Worm (Caenorhabditis elegans): ENCODE results near the gene kbp-3.

The kbp-3 gene

ce11 chrII:14349356-14349923, 40.4 kb downstream of the kbp-3 start, which contains the start of the genes Y54G11A.17, lin-7 and elof-1 (continued):
- no peak for TF ChIP-seq nhr-237 (tag; optimal IDR thresholded peaks at IDR 0.05)
- TF ChIP-seq pqm-1 (tag; optimal IDR thresholded peaks at IDR 0.05) = no peak
- TF ChIP-seq fos-1 (tag; optimal IDR thresholded peaks at IDR 0.05) = no peak
- no peak for TF ChIP-seq F10B5.3 (tag; optimal IDR thresholded peaks at IDR 0.05)
- TF ChIP-seq T26A8.4 (GFP tag; IDR thresholded peaks at IDR 0.05) = peak; percentile 51; the same call in 1 of the 2 replicates
- TF ChIP-seq madf-5 (GFP tag; IDR thresholded peaks at IDR 0.05) = no peak
- TF ChIP-seq zip-2 (tag; optimal IDR thresholded peaks at IDR 0.05) = no peak
- no peak for TF ChIP-seq nhr-10 (tag; optimal IDR thresholded peaks at IDR 0.05)
- peak; percentile 78 for TF ChIP-seq hmg-1.1 (GFP tag; IDR thresholded peaks at IDR 0.05)
- peak; percentile 88 for TF ChIP-seq ama-1 (optimal IDR thresholded peaks at IDR 0.05)
- TF ChIP-seq daf-19 (GFP tag; conservative IDR thresholded peaks at IDR 0.05) = no peak
- TF ChIP-seq nhr-77 (tag; optimal IDR thresholded peaks at IDR 0.05) = peak; percentile 97
- no peak for TF ChIP-seq aly-2 (tag; optimal IDR thresholded peaks at IDR 0.05)
- TF ChIP-seq nhr-28 (tag; optimal IDR thresholded peaks at IDR 0.05) = peak; percentile 60
- TF ChIP-seq D1046.2 (GFP tag; IDR thresholded peaks at IDR 0.05) = no peak
- TF ChIP-seq ceh-28 (tag; optimal IDR thresholded peaks at IDR 0.05) = no peak
- TF ChIP-seq nhr-42 (GFP tag; IDR thresholded peaks at IDR 0.05) = peak; percentile 89
- no peak for TF ChIP-seq jun-1 (tag; optimal IDR thresholded peaks at IDR 0.05)
- no peak for TF ChIP-seq Y75B8A.6 (GFP tag; IDR thresholded peaks at IDR 0.05)
- TF ChIP-seq attf-4 (tag; optimal IDR thresholded peaks at IDR 0.05) = no peak
- peak; percentile 71 for TF ChIP-seq arid-1 (GFP tag; conservative IDR thresholded peaks at IDR 0.05)
- no peak for TF ChIP-seq spr-3 (GFP tag; optimal IDR thresholded peaks at IDR 0.05)
- no peak for TF ChIP-seq nhr-111 (GFP tag; optimal IDR thresholded peaks at IDR 0.05)
- TF ChIP-seq hlh-11 (tag; optimal IDR thresholded peaks at IDR 0.05) = peak; percentile 71
- TF ChIP-seq R02D3.7 (tag; optimal IDR thresholded peaks at IDR 0.05) = no peak
- peak; percentile 83 for TF ChIP-seq nhr-6 (tag; optimal IDR thresholded peaks at IDR 0.05)
- no peak; the same call in 1 of the 2 replicates for TF ChIP-seq madf-9 (GFP tag; conservative IDR thresholded peaks at IDR 0.05)
- no peak for TF ChIP-seq ceh-62 (tag; optimal IDR thresholded peaks at IDR 0.05)
- peak; percentile 1 for TF ChIP-seq nhr-48 (tag; optimal IDR thresholded peaks at IDR 0.05)
- no peak for TF ChIP-seq lin-15B (tag; optimal IDR thresholded peaks at IDR 0.05)
- TF ChIP-seq nhr-76 (tag; optimal IDR thresholded peaks at IDR 0.05) = no peak
- TF ChIP-seq set-16 (GFP tag; IDR thresholded peaks at IDR 0.05) = no peak
- peak; percentile 60; the same call in 1 of the 2 replicates for TF ChIP-seq vab-7 (GFP tag; IDR thresholded peaks at IDR 0.05)
- TF ChIP-seq zip-11 (GFP tag; IDR thresholded peaks at IDR 0.05) = no peak
- TF ChIP-seq lin-13 (GFP tag; optimal IDR thresholded peaks at IDR 0.05) = peak; percentile 74
- no peak for TF ChIP-seq tra-1 (GFP tag; IDR thresholded peaks at IDR 0.05)
- TF ChIP-seq nhr-11 (tag; optimal IDR thresholded peaks at IDR 0.05) = peak; percentile 88
- TF ChIP-seq fkh-10 (GFP tag; optimal IDR thresholded peaks at IDR 0.05) = peak; percentile 78
- no peak for TF ChIP-seq sdz-12 (GFP tag; optimal IDR thresholded peaks at IDR 0.05)
- TF ChIP-seq ZK337.2 (GFP tag; IDR thresholded peaks at IDR 0.05) = no peak
- TF ChIP-seq snpc-1.2 (GFP tag; IDR thresholded peaks at IDR 0.05) = no peak
- TF ChIP-seq nhr-25 (tag; optimal IDR thresholded peaks at IDR 0.05; ENCODE audit: borderline replicate concordance, insufficient read depth) = peak; percentile 65
- TF ChIP-seq daf-16 (GFP tag; optimal IDR thresholded peaks at IDR 0.05) = no peak
- TF ChIP-seq daf-16 (tag; optimal IDR thresholded peaks at IDR 0.05) = peak; percentile 81
- no peak for TF ChIP-seq Y5F2A.4 (GFP tag; optimal IDR thresholded peaks at IDR 0.05)
- no peak for TF ChIP-seq saeg-2 (GFP tag; IDR thresholded peaks at IDR 0.05)
- TF ChIP-seq lsy-2 (tag; optimal IDR thresholded peaks at IDR 0.05) = peak; percentile 97 to 100
- no peak for TF ChIP-seq dmd-8 (GFP tag; IDR thresholded peaks at IDR 0.05)
- TF ChIP-seq mxl-3 (GFP tag; optimal IDR thresholded peaks at IDR 0.05) = peak; percentile 58
- TF ChIP-seq lir-3 (tag; optimal IDR thresholded peaks at IDR 0.05) = no peak
- peak; percentile 57; the same call in 1 of the 2 replicates for TF ChIP-seq ceh-20 (GFP tag; IDR thresholded peaks at IDR 0.05)
- no peak for TF ChIP-seq mdt-29 (GFP tag; IDR thresholded peaks at IDR 0.05)
- peak; percentile 56; the same call in 1 of the 2 replicates for TF ChIP-seq dmd-6 (GFP tag; IDR thresholded peaks at IDR 0.05)

Data from whole organism, L4 larva.